Fruit fly (Drosophila melanogaster): ENCODE measurements around the gene Prp5.
A peak's percentile ranks its signal among the peaks of the same experiment; 100 is the strongest.

Gene Prp5

DNA sequence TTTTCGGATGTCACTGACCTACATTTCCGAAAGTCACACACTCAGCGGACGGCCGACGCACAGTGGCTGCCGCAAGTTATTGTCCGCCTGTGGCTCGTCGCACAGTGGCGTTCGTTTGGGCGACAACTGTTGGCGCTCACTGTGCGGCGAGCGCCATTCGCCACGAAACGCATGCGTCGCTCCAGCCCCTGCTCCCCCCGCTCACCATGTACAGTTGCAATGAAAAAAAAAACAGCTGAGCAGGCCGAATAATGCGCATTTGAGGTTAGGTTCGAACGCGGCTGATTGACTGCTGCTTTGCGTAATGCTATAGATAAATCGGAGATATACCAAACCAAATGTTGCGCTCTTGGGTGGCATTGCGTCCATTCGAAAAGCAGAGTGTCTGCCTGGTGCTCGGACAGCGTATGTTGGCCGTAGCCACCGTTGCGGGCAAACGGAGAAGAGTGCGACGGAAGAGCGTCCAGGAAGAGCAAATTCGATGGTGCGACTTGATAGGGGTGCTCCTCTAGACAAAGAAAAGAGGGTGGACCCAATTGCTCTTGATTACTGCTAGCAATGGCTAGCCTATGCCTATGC, 21.6 kb upstream of the Prp5 start (continued):
- TF ChIP-seq dsx (GFP tag; optimal IDR thresholded peaks at IDR 0.05; ENCODE audit: poor library complexity, severe bottlenecking): peak; percentile 35
- no peak for TF ChIP-seq acj6 (GFP tag; optimal IDR thresholded peaks at IDR 0.05)
- no peak for TF ChIP-seq Hr38 (GFP tag; optimal IDR thresholded peaks at IDR 0.05)
- peak; percentile 83 for TF ChIP-seq Met (GFP tag; optimal IDR thresholded peaks at IDR 0.05)
- peak; percentile 89 for TF ChIP-seq CG3919 (GFP tag; optimal IDR thresholded peaks at IDR 0.05)
- TF ChIP-seq CG10631 (GFP tag; optimal IDR thresholded peaks at IDR 0.05): peak; percentile 58
- peak; percentile 93 for TF ChIP-seq Eip75B (GFP tag; optimal IDR thresholded peaks at IDR 0.05)
- TF ChIP-seq lz (GFP tag; optimal IDR thresholded peaks at IDR 0.05): peak; percentile 84
- peak; percentile 64 to 70 for TF ChIP-seq ss (GFP tag; optimal IDR thresholded peaks at IDR 0.05)
- TF ChIP-seq fkh (GFP tag; optimal IDR thresholded peaks at IDR 0.05): no peak
- TF ChIP-seq CG11294 (GFP tag; IDR thresholded peaks at IDR 0.05): peak; percentile 68
- TF ChIP-seq CG31627 (GFP tag; optimal IDR thresholded peaks at IDR 0.05): peak; percentile 84
- TF ChIP-seq Smox (GFP tag; optimal IDR thresholded peaks at IDR 0.05): peak; percentile 76
- TF ChIP-seq CG32006 (GFP tag; optimal IDR thresholded peaks at IDR 0.05): peak; percentile 76
- peak; percentile 85 for TF ChIP-seq pdm3 (GFP tag; optimal IDR thresholded peaks at IDR 0.05)
- TF ChIP-seq Hr4 (GFP tag; optimal IDR thresholded peaks at IDR 0.05): peak; percentile 75
- TF ChIP-seq Sox15 (GFP tag; optimal IDR thresholded peaks at IDR 0.05): peak; percentile 69
- TF ChIP-seq Gug (GFP tag; IDR thresholded peaks at IDR 0.05): peak; percentile 69
- TF ChIP-seq Ets21C (GFP tag; optimal IDR thresholded peaks at IDR 0.05): peak; percentile 80
- peak; percentile 88 for TF ChIP-seq CG7368 (GFP tag; optimal IDR thresholded peaks at IDR 0.05)
- TF ChIP-seq CG9139 (GFP tag; optimal IDR thresholded peaks at IDR 0.05): peak; percentile 7
- TF ChIP-seq CG8119 (GFP tag; IDR thresholded peaks at IDR 0.05): peak; percentile 62
- peak; percentile 65 for TF ChIP-seq CG6808 (GFP tag; optimal IDR thresholded peaks at IDR 0.05)
- TF ChIP-seq Sox14 (GFP tag; optimal IDR thresholded peaks at IDR 0.05): peak; percentile 87
- peak; percentile 65 for TF ChIP-seq CG8319 (GFP tag; optimal IDR thresholded peaks at IDR 0.05)
- peak; percentile 61 for TF ChIP-seq CG3032 (tag; optimal IDR thresholded peaks at IDR 0.05)
- peak; percentile 84 for TF ChIP-seq Eip78C (GFP tag)

DNA sequence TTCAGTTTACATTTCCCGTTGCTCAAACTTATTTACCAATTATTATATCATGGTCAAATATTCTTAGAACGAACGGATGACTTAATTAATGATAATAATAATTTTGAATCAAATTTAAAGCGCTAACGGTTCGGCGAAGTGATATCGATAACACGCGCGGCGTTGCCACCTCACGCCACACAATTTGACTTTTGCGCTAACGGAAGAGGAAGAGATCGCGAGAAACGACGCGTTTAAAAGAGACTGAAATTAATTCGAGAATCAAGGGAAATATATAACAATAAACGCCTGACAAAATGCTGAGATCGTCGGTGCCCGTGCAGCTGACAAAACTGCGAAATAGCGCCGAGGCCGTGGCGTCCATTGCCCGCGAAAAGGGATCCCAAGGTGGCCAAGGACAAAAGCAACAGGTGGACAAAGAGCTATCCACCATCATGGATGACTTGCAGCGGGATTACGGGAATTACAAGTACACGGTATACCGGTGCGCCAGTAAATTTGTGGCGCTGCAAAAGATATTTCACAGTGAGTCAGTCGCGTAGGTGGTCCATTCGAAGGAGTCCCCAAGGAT, 16.7 kb upstream of the Prp5 start, which contains the start of gene dah:
Gene dah, plus strand, starts transcription at position 195 of the 571 bp plus-strand sequence.
- TF ChIP-seq Ets96B (tag; optimal IDR thresholded peaks at IDR 0.05): no peak
- TF ChIP-seq Eip78C (GFP tag): peak; percentile 29

DNA sequence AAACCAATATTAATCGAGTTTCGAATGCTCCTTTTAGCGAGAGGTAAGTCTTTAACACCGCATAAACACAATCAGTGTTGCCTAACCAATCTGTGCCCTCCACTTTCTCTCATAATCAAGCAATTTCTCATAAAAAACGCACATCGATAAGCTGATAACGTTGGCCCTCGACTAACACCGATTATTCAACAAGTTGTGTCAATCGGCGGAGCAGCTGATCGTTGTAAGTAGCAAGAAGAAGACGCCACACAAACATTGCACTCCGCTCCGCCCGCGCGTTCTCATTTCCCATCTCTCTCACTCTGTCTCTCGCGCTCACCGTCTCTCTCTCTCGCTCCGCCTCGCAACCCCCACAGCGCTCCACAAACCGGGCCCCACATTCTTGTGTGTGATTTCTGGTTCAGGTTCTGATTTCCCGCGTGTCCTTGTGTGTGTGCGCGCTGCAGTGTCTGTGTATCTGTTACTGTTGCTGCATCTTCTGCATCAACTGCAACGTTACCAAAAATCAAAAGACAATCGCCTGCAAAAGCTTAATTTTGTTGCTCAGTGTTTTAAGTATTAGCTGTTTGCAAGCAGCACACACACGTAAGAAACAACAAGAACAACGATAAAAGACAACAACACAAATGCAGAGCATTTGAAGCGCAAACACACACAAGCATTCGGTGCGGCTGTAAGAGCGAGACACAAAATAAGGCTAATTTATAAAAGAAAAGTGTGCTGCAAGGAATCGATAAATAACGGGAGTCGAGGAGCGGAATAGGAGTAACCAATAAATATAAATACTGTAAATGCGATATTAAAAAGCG, 11.7 kb upstream of the Prp5 start, which contains the start of the genes CG9114 and HDAC6:
Gene CG9114, minus strand, starts transcription at position 89 of the 809 bp plus-strand sequence.
Gene HDAC6, plus strand, starts transcription at position 245 of the 809 bp plus-strand sequence.
- TF ChIP-seq dsx (GFP tag; optimal IDR thresholded peaks at IDR 0.05; ENCODE audit: poor library complexity, severe bottlenecking): peak; percentile 51
- TF ChIP-seq Ets21C (GFP tag; optimal IDR thresholded peaks at IDR 0.05): no peak
- TF ChIP-seq CG10669 (GFP tag; optimal IDR thresholded peaks at IDR 0.05): no peak
- peak; percentile 15 for TF ChIP-seq esn (GFP tag; optimal IDR thresholded peaks at IDR 0.05)
- TF ChIP-seq Hr38 (GFP tag; optimal IDR thresholded peaks at IDR 0.05): no peak
- peak; percentile 27 for TF ChIP-seq CG3919 (GFP tag; optimal IDR thresholded peaks at IDR 0.05)
- TF ChIP-seq CG34406 (GFP tag; optimal IDR thresholded peaks at IDR 0.05): peak; percentile 3
- TF ChIP-seq net (GFP tag; optimal IDR thresholded peaks at IDR 0.05): peak; percentile 19
- TF ChIP-seq Lpt (GFP tag; optimal IDR thresholded peaks at IDR 0.05): peak; percentile 31
- peak; percentile 53; the same call in 1 of the 3 replicates for TF ChIP-seq CG6163 (GFP tag; IDR thresholded peaks at IDR 0.05)
- peak; percentile 40 for TF ChIP-seq Eip75B (GFP tag; optimal IDR thresholded peaks at IDR 0.05)
- TF ChIP-seq svp (GFP tag): peak; percentile 84
- TF ChIP-seq CG7368 (GFP tag; optimal IDR thresholded peaks at IDR 0.05): peak; percentile 0
- TF ChIP-seq eg (GFP tag; IDR thresholded peaks at IDR 0.05): peak; percentile 38; the same call in 1 of the 3 replicates
- TF ChIP-seq CG10631 (GFP tag; optimal IDR thresholded peaks at IDR 0.05): no peak
- TF ChIP-seq salr (GFP tag; optimal IDR thresholded peaks at IDR 0.05): no peak
- TF ChIP-seq CG6808 (GFP tag; optimal IDR thresholded peaks at IDR 0.05): no peak
- peak; percentile 59 for TF ChIP-seq Eip78C (GFP tag)
- TF ChIP-seq lz (GFP tag; optimal IDR thresholded peaks at IDR 0.05): peak; percentile 10
- no peak for TF ChIP-seq CG4318 (GFP tag; optimal IDR thresholded peaks at IDR 0.05)
- 0 out of 2 replicates have a peak, but pooled peaks have one; percentile 13 for TF ChIP-seq Gug (GFP tag; IDR thresholded peaks at IDR 0.05)
- TF ChIP-seq topi (GFP tag; optimal IDR thresholded peaks at IDR 0.05): peak; percentile 12
- peak; percentile 3 to 9 for TF ChIP-seq ss (GFP tag; optimal IDR thresholded peaks at IDR 0.05)
- TF ChIP-seq Sox14 (GFP tag; optimal IDR thresholded peaks at IDR 0.05): peak; percentile 35
- no peak for TF ChIP-seq spab (GFP tag; optimal IDR thresholded peaks at IDR 0.05)
- TF ChIP-seq CG6792 (GFP tag; optimal IDR thresholded peaks at IDR 0.05): peak; percentile 12
- TF ChIP-seq CG6276 (GFP tag; optimal IDR thresholded peaks at IDR 0.05): no peak
- peak; percentile 68 for TF ChIP-seq fkh (GFP tag; optimal IDR thresholded peaks at IDR 0.05)
